Worm (Caenorhabditis elegans) whole organism, L2 larva: ENCODE measurements around the gene rpb-6.

Experiments used
- C34F6.9 ChIP-seq: fragments of 150-350 bp; optimal IDR thresholded peaks from 2 replicates; lab custom pipeline; 2014; ENCODE audit warnings: missing biosample characterization, missing genetic modification characterization
- F13H6.1 ChIP-seq: sonication (generic microtip); optimal IDR thresholded peaks from 2 replicates; lab custom pipeline; 2016; ENCODE audit warnings: missing genetic modification characterization, missing compliant biosample characterization
- R02D3.7 ChIP-seq: fragments of 150-350 bp; optimal IDR thresholded peaks from 2 replicates; lab custom pipeline; 2014; ENCODE audit warnings: missing biosample characterization, missing genetic modification characterization
- Y55F3AM.14 ChIP-seq: fragments of 200-800 bp; sonication (Bioruptor generic); optimal IDR thresholded peaks from 2 replicates; lab custom pipeline; 2018; ENCODE audit warnings: mild to moderate bottlenecking, missing genetic modification characterization, missing compliant biosample characterization
- ZK546.5 ChIP-seq: sonication (generic microtip); optimal IDR thresholded peaks from 2 replicates; lab custom pipeline; 2017; ENCODE audit warnings: missing biosample characterization, missing genetic modification characterization
- alr-1 ChIP-seq: fragments of 150-350 bp; optimal IDR thresholded peaks from 2 replicates; lab custom pipeline; 2014; ENCODE audit warnings: missing biosample characterization, missing genetic modification characterization
- aly-2 ChIP-seq: fragments of 150-350 bp; optimal IDR thresholded peaks from 2 replicates; lab custom pipeline; 2014; ENCODE audit warnings: missing biosample characterization, missing genetic modification characterization
- ama-1 ChIP-seq: fragments of 150-350 bp; optimal IDR thresholded peaks from 2 replicates; lab custom pipeline; 2018; ENCODE audit warnings: inconsistent platforms
- blmp-1 ChIP-seq: sonication (generic microtip); optimal IDR thresholded peaks from 2 replicates; lab custom pipeline; 2017; ENCODE audit warnings: missing genetic modification characterization, mild to moderate bottlenecking, missing compliant biosample characterization, antibody characterized with exemption, moderate library complexity; ENCODE audit not compliant: insufficient read depth
- ceh-16 ChIP-seq: fragments of 150-350 bp; optimal IDR thresholded peaks from 2 replicates; lab custom pipeline; 2014; ENCODE audit warnings: missing biosample characterization, missing genetic modification characterization
- ceh-82 ChIP-seq: fragments of 150-350 bp; optimal IDR thresholded peaks from 2 replicates; lab custom pipeline; 2014; ENCODE audit warnings: missing biosample characterization, missing genetic modification characterization
- crh-2 ChIP-seq: sonication (generic microtip); optimal IDR thresholded peaks from 2 replicates; lab custom pipeline; 2017; ENCODE audit warnings: missing biosample characterization, missing genetic modification characterization
- dmd-4 ChIP-seq: sonication (generic microtip); optimal IDR thresholded peaks from 2 replicates; lab custom pipeline; 2017; ENCODE audit warnings: missing biosample characterization, missing genetic modification characterization
- egl-27 ChIP-seq: sonication (generic microtip); optimal IDR thresholded peaks from 3 replicates; lab custom pipeline; 2017; ENCODE audit warnings: missing biosample characterization, missing genetic modification reagents, missing genetic modification characterization
- elt-1 ChIP-seq: fragments of 150-350 bp; optimal IDR thresholded peaks from 2 replicates; lab custom pipeline; 2014; ENCODE audit warnings: missing biosample characterization, missing genetic modification characterization
- fos-1 ChIP-seq: fragments of 150-350 bp; optimal IDR thresholded peaks from 2 replicates; lab custom pipeline; 2014; ENCODE audit warnings: missing biosample characterization, missing genetic modification characterization
- gmeb-1 ChIP-seq: fragments of 150-350 bp; optimal IDR thresholded peaks from 2 replicates; lab custom pipeline; 2014; ENCODE audit warnings: missing biosample characterization, missing genetic modification characterization
- lin-11 ChIP-seq: fragments of 150-350 bp; sonication (generic microtip); optimal IDR thresholded peaks from 2 replicates; lab custom pipeline; 2014; ENCODE audit warnings: missing biosample characterization, missing genetic modification characterization, inconsistent platforms, mixed read lengths
- lin-13 ChIP-seq: fragments of 150-350 bp; optimal IDR thresholded peaks from 2 replicates; lab custom pipeline; 2014; ENCODE audit warnings: missing biosample characterization, missing genetic modification reagents, missing genetic modification characterization
- mab-5 ChIP-seq: fragments of 150-350 bp; optimal IDR thresholded peaks from 2 replicates; lab custom pipeline; 2014; ENCODE audit warnings: missing biosample characterization, missing genetic modification characterization
- mbf-1 ChIP-seq: sonication (generic microtip); optimal IDR thresholded peaks from 2 replicates; lab custom pipeline; 2017; ENCODE audit warnings: missing biosample characterization, missing genetic modification characterization
- mdl-1 ChIP-seq, 2 experiments: fragments of 150-350 bp in 1 of 2; sonication (generic microtip) in 1 of 2; optimal IDR thresholded peaks; 2 replicates each; lab custom pipeline; 2017; ENCODE audit warnings: missing biosample characterization in 2 of 2, missing genetic modification characterization in 2 of 2
- nhr-10 ChIP-seq: sonication (generic microtip); optimal IDR thresholded peaks from 2 replicates; lab custom pipeline; 2017; ENCODE audit warnings: missing biosample characterization, missing genetic modification characterization
- nhr-11 ChIP-seq: fragments of 150-350 bp; optimal IDR thresholded peaks from 2 replicates; lab custom pipeline; 2014; ENCODE audit warnings: missing biosample characterization, missing genetic modification characterization
- nhr-12 ChIP-seq: fragments of 150-350 bp; optimal IDR thresholded peaks from 2 replicates; lab custom pipeline; 2014; ENCODE audit warnings: missing biosample characterization, missing genetic modification characterization
- nhr-129 ChIP-seq: fragments of 150-350 bp; optimal IDR thresholded peaks from 2 replicates; lab custom pipeline; 2014; ENCODE audit warnings: missing biosample characterization, missing genetic modification characterization
- nhr-21 ChIP-seq: fragments of 150-350 bp; optimal IDR thresholded peaks from 2 replicates; lab custom pipeline; 2014; ENCODE audit warnings: missing biosample characterization, missing genetic modification characterization
- nhr-23 ChIP-seq: fragments of 150-350 bp; optimal IDR thresholded peaks from 2 replicates; lab custom pipeline; 2014; ENCODE audit warnings: missing biosample characterization, missing genetic modification reagents, missing genetic modification characterization
- nhr-237 ChIP-seq: fragments of 150-350 bp; optimal IDR thresholded peaks from 2 replicates; lab custom pipeline; 2014; ENCODE audit warnings: missing biosample characterization, missing genetic modification characterization
- nhr-25 ChIP-seq: fragments of 150-350 bp; sonication (generic microtip); optimal IDR thresholded peaks from 3 replicates; lab custom pipeline; 2014; ENCODE audit warnings: missing biosample characterization, missing genetic modification characterization
- nhr-6 ChIP-seq: fragments of 150-350 bp; optimal IDR thresholded peaks from 2 replicates; lab custom pipeline; 2014; ENCODE audit warnings: missing biosample characterization, missing genetic modification characterization
- nhr-77 ChIP-seq: fragments of 150-350 bp; optimal IDR thresholded peaks from 2 replicates; lab custom pipeline; 2014; ENCODE audit warnings: missing biosample characterization, missing genetic modification characterization
- sem-4 ChIP-seq: fragments of 150-350 bp; optimal IDR thresholded peaks from 2 replicates; lab custom pipeline; 2014; ENCODE audit warnings: missing biosample characterization, missing genetic modification reagents, missing genetic modification characterization
- sma-3 ChIP-seq: sonication (generic microtip); optimal IDR thresholded peaks from 2 replicates; lab custom pipeline; 2016; ENCODE audit warnings: missing genetic modification reagents, missing genetic modification characterization, missing compliant biosample characterization
- snpc-4 ChIP-seq: fragments of 150-350 bp; optimal IDR thresholded peaks from 2 replicates; lab custom pipeline; 2014; ENCODE audit warnings: missing biosample characterization, missing genetic modification characterization
- unc-39 ChIP-seq: fragments of 150-350 bp; optimal IDR thresholded peaks from 2 replicates; lab custom pipeline; 2014; ENCODE audit warnings: missing biosample characterization, missing genetic modification characterization
- unc-55 ChIP-seq: fragments of 150-350 bp; sonication (generic microtip); optimal IDR thresholded peaks from 3 replicates; lab custom pipeline; 2014; ENCODE audit warnings: missing biosample characterization, missing genetic modification reagents, missing genetic modification characterization
- unc-62 ChIP-seq: fragments of 150-350 bp; optimal IDR thresholded peaks from 2 replicates; lab custom pipeline; 2014; ENCODE audit warnings: missing biosample characterization, missing genetic modification reagents, missing genetic modification characterization
- ztf-1 ChIP-seq: fragments of 200-800 bp; sonication (Bioruptor generic); conservative IDR thresholded peaks from 2 replicates; pipeline ENCODE4 v1.3.6; 2022; ENCODE audit warnings: missing genetic modification characterization, missing compliant biosample characterization
- ztf-4 ChIP-seq: fragments of 150-350 bp; optimal IDR thresholded peaks from 2 replicates; lab custom pipeline; 2014; ENCODE audit warnings: missing biosample characterization, missing genetic modification characterization

Gene rpb-6

ce11 chrII:10551985-10552736 lies 27.0 kb upstream of the rpb-6 start (continued):
- TF ChIP-seq aly-2 (tag; lab: Kevin White, UChicago) (no peak), ceh-82 (peak; percentile 1), dmd-4 (tag; lab: Kevin White, UChicago) (no peak), unc-62 (GFP tag; lab: Kevin White, UChicago) (peak; percentile 61), sma-3 (GFP tag; lab: Kevin White, UChicago) (peak; percentile 97), nhr-6 (tag; lab: Kevin White, UChicago) (peak; percentile 96), snpc-4 (tag; lab: Kevin White, UChicago) (peak; percentile 61), unc-39 (tag; lab: Kevin White, UChicago) (no peak), F13H6.1 (tag; lab: Kevin White, UChicago) (peak; percentile 95), nhr-10 (tag; lab: Kevin White, UChicago) (peak; percentile 10), fos-1 (tag; lab: Kevin White, UChicago) (peak; percentile 88), nhr-237 (tag; lab: Kevin White, UChicago) (no peak), egl-27 (tag; lab: Kevin White, UChicago) (peak; percentile 88), mbf-1 (tag; lab: Kevin White, UChicago) (no peak), crh-2 (tag; lab: Kevin White, UChicago) (peak; percentile 98)

- no peak for TF ChIP-seq nhr-12 (tag; lab: Kevin White, UChicago)
- peak; percentile 19 for TF ChIP-seq nhr-129 (tag; lab: Kevin White, UChicago)
- TF ChIP-seq nhr-11: no peak
- peak; percentile 44 for TF ChIP-seq unc-55 (GFP tag; lab: Kevin White, UChicago)
Observed at ce11 chrII:10553377-10554045, 25.7 kb upstream of the rpb-6 start.

DNA sequence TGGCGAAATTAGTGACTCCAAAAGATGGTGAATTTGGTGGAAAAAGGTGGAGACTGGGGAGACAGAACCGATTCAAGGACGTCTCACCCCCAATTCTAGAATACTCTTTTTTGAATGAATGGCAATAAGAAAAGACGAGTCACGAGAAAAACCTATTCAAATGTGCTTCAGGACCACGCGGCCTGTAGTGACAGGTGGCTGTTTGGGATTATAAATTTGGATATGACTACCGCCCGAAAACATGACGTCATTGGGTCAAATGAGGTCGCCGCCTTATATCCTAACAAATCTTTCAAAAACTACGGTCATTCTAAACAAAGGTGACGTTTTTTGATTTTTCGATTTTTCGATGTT lies 25.2 kb upstream of the rpb-6 start:
- TF ChIP-seq ceh-16 (tag; lab: Kevin White, UChicago): peak; percentile 3
- peak; percentile 13 for TF ChIP-seq nhr-129 (tag; lab: Kevin White, UChicago)
- no peak for TF ChIP-seq nhr-10 (tag; lab: Kevin White, UChicago)
- peak; percentile 48 for TF ChIP-seq nhr-25 (tag; lab: Kevin White, UChicago)

DNA sequence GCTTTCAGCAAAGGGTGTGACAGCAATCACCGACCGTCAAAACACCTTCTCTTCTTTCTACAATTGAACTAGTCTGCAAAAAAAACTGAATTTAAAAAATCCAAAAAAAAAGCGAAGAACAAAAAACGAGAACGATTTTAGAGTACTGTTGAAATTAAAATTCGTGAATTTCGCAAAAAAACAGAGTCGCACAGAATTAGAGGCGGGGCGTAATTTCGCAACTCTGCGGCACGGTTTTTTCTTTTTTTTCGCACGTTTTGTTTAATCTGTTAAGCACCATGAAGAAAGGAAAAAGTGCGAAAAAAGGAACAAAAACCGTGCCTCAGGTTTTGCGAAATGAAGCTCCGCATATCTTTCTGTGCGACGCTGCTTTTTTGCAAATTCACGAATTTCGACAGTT lies 24.2 kb upstream of the rpb-6 start, which contains the start of gene mnk-1:
Gene mnk-1, minus strand, starts transcription at position 73 of the 400 bp plus-strand sequence.
- TF ChIP-seq gmeb-1 (tag; lab: Kevin White, UChicago): no peak
- no peak for TF ChIP-seq nhr-77 (tag; lab: Kevin White, UChicago)
- TF ChIP-seq C34F6.9: no peak
- no peak for TF ChIP-seq crh-2 (tag; lab: Kevin White, UChicago)
- no peak for TF ChIP-seq ZK546.5 (tag; lab: Kevin White, UChicago)

DNA sequence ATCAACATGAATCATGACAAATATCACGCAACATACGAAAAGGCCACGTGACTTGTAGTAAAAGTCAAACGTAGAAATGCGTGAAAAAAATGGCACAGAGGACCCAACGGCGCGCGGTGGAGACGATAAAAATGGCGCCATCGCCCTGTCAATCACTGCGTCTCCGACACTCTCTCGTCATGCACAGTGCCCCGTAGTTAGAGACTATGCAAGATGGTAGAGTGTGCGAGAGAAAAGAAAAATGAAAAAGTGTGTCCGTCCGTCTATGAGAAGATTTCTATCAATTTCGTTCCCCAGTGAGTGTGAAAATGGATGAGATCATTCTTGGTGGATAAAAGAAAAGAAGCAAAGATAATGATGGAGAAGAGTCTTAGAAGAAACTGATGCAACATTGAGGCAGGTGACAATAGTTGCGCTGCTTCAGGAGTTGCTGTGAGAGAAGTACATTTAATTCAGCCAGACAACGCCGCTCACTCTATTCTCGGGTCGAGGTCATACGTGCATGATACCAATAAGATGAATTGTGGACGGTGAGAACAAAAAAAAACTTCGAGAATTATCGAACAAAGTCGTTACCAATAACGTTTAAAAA lies 23.6 kb upstream of the rpb-6 start:
- TF ChIP-seq unc-62 (GFP tag; lab: Kevin White, UChicago): no peak
- TF ChIP-seq sma-3 (GFP tag; lab: Kevin White, UChicago): peak; percentile 81
- peak; percentile 72 for TF ChIP-seq sem-4
- no peak for TF ChIP-seq ceh-16 (tag; lab: Kevin White, UChicago)
- no peak for TF ChIP-seq aly-2 (tag; lab: Kevin White, UChicago)
- no peak for TF ChIP-seq ceh-82
- TF ChIP-seq ztf-4: peak; percentile 73
- no peak for TF ChIP-seq nhr-10 (tag; lab: Kevin White, UChicago)
- TF ChIP-seq mdl-1 (tag; optimal IDR thresholded peaks at IDR 0.05; lab: Kevin White, UChicago): peak; percentile 51 to 54
- TF ChIP-seq nhr-77 (tag; lab: Kevin White, UChicago): no peak
- peak; percentile 73 for TF ChIP-seq nhr-21 (tag; lab: Kevin White, UChicago)
- TF ChIP-seq nhr-12 (tag; lab: Kevin White, UChicago): no peak
- peak; percentile 44 for TF ChIP-seq snpc-4 (tag; lab: Kevin White, UChicago)
- no peak for TF ChIP-seq Y55F3AM.14 (GFP tag; lab: Kevin White, UChicago)
- TF ChIP-seq elt-1 (tag; lab: Kevin White, UChicago): no peak
- TF ChIP-seq nhr-23 (tag; lab: Kevin White, UChicago): no peak
- TF ChIP-seq F13H6.1 (tag; lab: Kevin White, UChicago): peak; percentile 78
- no peak for TF ChIP-seq blmp-1
- no peak for TF ChIP-seq mab-5 (tag; lab: Kevin White, UChicago)
- TF ChIP-seq lin-11 (tag; lab: Kevin White, UChicago): no peak
- TF ChIP-seq R02D3.7 (tag; lab: Kevin White, UChicago): no peak
- TF ChIP-seq ztf-1 (GFP tag; lab: Robert Waterston, UW): no peak
- peak; percentile 80 for TF ChIP-seq fos-1 (tag; lab: Kevin White, UChicago)
- TF ChIP-seq lin-13 (GFP tag; lab: Kevin White, UChicago): peak; percentile 15
- peak; percentile 55 for TF ChIP-seq crh-2 (tag; lab: Kevin White, UChicago)
- TF ChIP-seq ama-1 (lab: Kevin White, UChicago): no peak
- TF ChIP-seq nhr-11: no peak
- no peak for TF ChIP-seq alr-1 (tag; lab: Kevin White, UChicago)
- peak; percentile 80 for TF ChIP-seq nhr-25 (tag; lab: Kevin White, UChicago)
